Fruit fly (Drosophila melanogaster): ENCODE data around the gene CG33722.

The CG33722 gene

dm6 chr3R:8239472-8240301 lies 4.2 kb upstream of the CG33722 start (continued):
- TF ChIP-seq CG18476 (GFP tag; optimal IDR thresholded peaks at IDR 0.05) (peak; percentile 88), pb (GFP tag; optimal IDR thresholded peaks at IDR 0.05) (peak; percentile 75), ro (GFP tag; IDR thresholded peaks at IDR 0.05) (no peak), CG14860 (GFP tag; IDR thresholded peaks at IDR 0.05; ENCODE audit: partially characterized antibody) (no peak), corto (GFP tag; optimal IDR thresholded peaks at IDR 0.05) (no peak), lilli (GFP tag; optimal IDR thresholded peaks at IDR 0.05) (peak; percentile 86), Dad (GFP tag; optimal IDR thresholded peaks at IDR 0.05) (peak; percentile 19), CG4328 (GFP tag; optimal IDR thresholded peaks at IDR 0.05) (peak; percentile 93), zen2 (GFP tag; IDR thresholded peaks at IDR 0.05; ENCODE audit: partially characterized antibody) (no peak), crc (GFP tag; optimal IDR thresholded peaks at IDR 0.05) (peak; percentile 78), lov (optimal IDR thresholded peaks at IDR 0.05) (no peak), lov (GFP tag; IDR thresholded peaks at IDR 0.05) (0 out of 3 replicates have a peak, but pooled peaks have one; percentile 33), PHDP (tag; optimal IDR thresholded peaks at IDR 0.05) (peak; percentile 90), zf30C (GFP tag; optimal IDR thresholded peaks at IDR 0.05) (no peak), CG7987 (GFP tag; optimal IDR thresholded peaks at IDR 0.05) (peak; percentile 34), CG13894 (tag; optimal IDR thresholded peaks at IDR 0.05) (peak; percentile 66), CG1603 (tag; optimal IDR thresholded peaks at IDR 0.05) (peak; percentile 37), Rx (GFP tag; IDR thresholded peaks at IDR 0.05) (peak; percentile 60), Mes4 (GFP tag; optimal IDR thresholded peaks at IDR 0.05) (peak; percentile 51), tup (GFP tag; optimal IDR thresholded peaks at IDR 0.05) (peak; percentile 50), ase (GFP tag; IDR thresholded peaks at IDR 0.05) (no peak; the same call in 1 of the 3 replicates), H2.0 (GFP tag; IDR thresholded peaks at IDR 0.05) (peak; percentile 3), HLHmδ (GFP tag; optimal IDR thresholded peaks at IDR 0.05) (no peak), tll (GFP tag; optimal IDR thresholded peaks at IDR 0.05) (no peak), GATAe (GFP tag; conservative IDR thresholded peaks at IDR 0.05) (peak; percentile 47; the same call in 1 of the 2 replicates), CG10959 (GFP tag; IDR thresholded peaks at IDR 0.05) (peak; percentile 41; the same call in 1 of the 2 replicates), CG43689 (GFP tag; IDR thresholded peaks at IDR 0.05) (peak; percentile 58), Nf-YC (tag; optimal IDR thresholded peaks at IDR 0.05) (peak; percentile 89), CG17385 (GFP tag; optimal IDR thresholded peaks at IDR 0.05) (peak; percentile 92), Drgx (GFP tag; IDR thresholded peaks at IDR 0.05) (peak; percentile 73), fd64A (GFP tag; optimal IDR thresholded peaks at IDR 0.05) (peak; percentile 55)

- no peak for TF ChIP-seq H2.0 (GFP tag; IDR thresholded peaks at IDR 0.05)
- no peak for TF ChIP-seq cwo (GFP tag; optimal IDR thresholded peaks at IDR 0.05)
- TF ChIP-seq gfzf (GFP tag; optimal IDR thresholded peaks at IDR 0.05) = peak; percentile 68
- TF ChIP-seq CrebB (tag; optimal IDR thresholded peaks at IDR 0.05) = no peak
- no peak for TF ChIP-seq croc (GFP tag; conservative IDR thresholded peaks at IDR 0.05)
- no peak for TF ChIP-seq CG5180 (GFP tag; optimal IDR thresholded peaks at IDR 0.05)
- no peak for TF ChIP-seq ash1 (GFP tag; optimal IDR thresholded peaks at IDR 0.05)
- TF ChIP-seq Six4 (GFP tag; optimal IDR thresholded peaks at IDR 0.05) = no peak
- TF ChIP-seq YL-1 (GFP tag; optimal IDR thresholded peaks at IDR 0.05) = peak; percentile 89
- TF ChIP-seq NC2β (GFP tag; optimal IDR thresholded peaks at IDR 0.05) = no peak
- TF ChIP-seq btn (GFP tag; optimal IDR thresholded peaks at IDR 0.05) = no peak
- TF ChIP-seq Nf-YB (GFP tag; optimal IDR thresholded peaks at IDR 0.05) = no peak
- peak; percentile 18 for TF ChIP-seq Sry-δ (GFP tag; optimal IDR thresholded peaks at IDR 0.05)
- no peak for TF ChIP-seq Deaf1 (tag; optimal IDR thresholded peaks at IDR 0.05)
- TF ChIP-seq Dll (GFP tag; IDR thresholded peaks at IDR 0.05; ENCODE audit: partially characterized antibody) = 0 out of 4 replicates have a peak, but pooled peaks have one; percentile 37
- TF ChIP-seq CG3065 (GFP tag; optimal IDR thresholded peaks at IDR 0.05) = no peak
- TF ChIP-seq bigmax (GFP tag; optimal IDR thresholded peaks at IDR 0.05) = no peak
- TF ChIP-seq CG30020 (tag; optimal IDR thresholded peaks at IDR 0.05) = peak; percentile 25
- no peak for TF ChIP-seq klu (GFP tag; IDR thresholded peaks at IDR 0.05)
- TF ChIP-seq GATAe (GFP tag; conservative IDR thresholded peaks at IDR 0.05) = no peak
- TF ChIP-seq Dek (tag; optimal IDR thresholded peaks at IDR 0.05) = no peak
These were observed 3.6 kb upstream of the CG33722 start, which contains the start of gene Ada2b for dm6 chr3R:8240302-8240682. Gene Ada2b (minus strand): TSS chr3R:8240515.
